Fruit fly (Drosophila melanogaster): ENCODE results near the gene CG42526.

Gene CG42526

DNA sequence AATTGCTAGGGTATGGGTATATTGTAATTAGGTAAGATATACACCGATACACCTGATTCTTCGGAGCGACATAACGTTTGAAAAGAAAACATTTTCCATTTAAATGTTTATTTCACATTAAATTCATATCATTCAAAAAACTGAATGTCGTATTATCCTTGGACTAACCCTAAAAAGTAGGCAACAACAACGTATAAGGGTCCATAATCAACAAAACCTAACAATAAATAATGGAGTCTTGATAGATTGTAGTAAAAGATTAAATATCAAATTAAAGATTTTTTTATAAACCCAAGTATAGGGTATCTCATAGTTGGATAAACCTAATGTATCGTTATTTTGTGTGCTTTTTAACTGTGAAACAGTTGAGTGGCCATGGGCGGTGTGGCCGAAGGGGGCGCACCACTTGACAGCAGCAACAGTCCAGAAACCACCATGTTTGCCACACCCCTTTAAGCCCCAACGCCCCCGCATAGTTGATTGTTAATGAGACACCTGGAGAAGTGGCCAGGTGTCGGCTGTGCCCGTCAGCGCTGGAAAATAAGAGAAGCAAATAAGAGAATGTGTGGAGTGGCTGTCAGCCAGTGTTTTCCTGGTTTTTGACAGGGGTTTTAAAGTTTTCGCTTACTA, 33.2 kb upstream of the CG42526 start (continued):
- TF ChIP-seq CG8089 (GFP tag; optimal IDR thresholded peaks at IDR 0.05), result no peak
- peak; percentile 3 for TF ChIP-seq CG4424 (GFP tag; optimal IDR thresholded peaks at IDR 0.05)
- TF ChIP-seq fu2 (GFP tag; optimal IDR thresholded peaks at IDR 0.05), result no peak
- TF ChIP-seq CG3995 (GFP tag; optimal IDR thresholded peaks at IDR 0.05), result peak; percentile 2
- peak; percentile 26 for TF ChIP-seq Blimp-1 (GFP tag; optimal IDR thresholded peaks at IDR 0.05)
- TF ChIP-seq slbo (GFP tag; IDR thresholded peaks at IDR 0.05), result peak; percentile 35
- TF ChIP-seq nmo (GFP tag; optimal IDR thresholded peaks at IDR 0.05), result peak; percentile 38
- TF ChIP-seq tio (GFP tag; optimal IDR thresholded peaks at IDR 0.05), result peak; percentile 40
- no peak for TF ChIP-seq Drgx (GFP tag; IDR thresholded peaks at IDR 0.05)
- peak; percentile 37 for TF ChIP-seq Hsf (GFP tag; optimal IDR thresholded peaks at IDR 0.05)
- peak; percentile 3 for TF ChIP-seq CG15514 (GFP tag; optimal IDR thresholded peaks at IDR 0.05)
- no peak for TF ChIP-seq Kr (GFP tag; optimal IDR thresholded peaks at IDR 0.05)
- TF ChIP-seq Max (GFP tag; optimal IDR thresholded peaks at IDR 0.05), result peak; percentile 14
- TF ChIP-seq CG17385 (GFP tag; optimal IDR thresholded peaks at IDR 0.05), result no peak
- TF ChIP-seq caup (GFP tag; optimal IDR thresholded peaks at IDR 0.05; ENCODE audit: severe bottlenecking), result peak; percentile 30
- peak; percentile 33 for TF ChIP-seq fd96Cb (tag; optimal IDR thresholded peaks at IDR 0.05)
- peak; percentile 56 for TF ChIP-seq CG7556 (GFP tag; optimal IDR thresholded peaks at IDR 0.05)
- peak; percentile 21 for TF ChIP-seq bcd (GFP tag; optimal IDR thresholded peaks at IDR 0.05)
- TF ChIP-seq sens (GFP tag), result peak; percentile 82
- TF ChIP-seq cwo (GFP tag; optimal IDR thresholded peaks at IDR 0.05), result peak; percentile 47
- peak; percentile 12; the same call in 1 of the 2 replicates for TF ChIP-seq CG9932 (GFP tag; IDR thresholded peaks at IDR 0.05)
- peak in 1 of 2 experiments; percentile 32 for TF ChIP-seq bsh (GFP tag; optimal IDR thresholded peaks at IDR 0.05)
- peak; percentile 14 for TF ChIP-seq Vsx1 (GFP tag; optimal IDR thresholded peaks at IDR 0.05)
- TF ChIP-seq CG12155 (GFP tag; optimal IDR thresholded peaks at IDR 0.05), result no peak
- no peak for TF ChIP-seq danr (GFP tag; IDR thresholded peaks at IDR 0.05)
- peak; percentile 26 for TF ChIP-seq Xbp1 (GFP tag; optimal IDR thresholded peaks at IDR 0.05)
- no peak for TF ChIP-seq CG16813 (GFP tag; IDR thresholded peaks at IDR 0.05; ENCODE audit: partially characterized antibody)
- peak; percentile 63; the same call in 1 of the 2 replicates for TF ChIP-seq CG31441 (GFP tag; IDR thresholded peaks at IDR 0.05)
- peak; percentile 58 for TF ChIP-seq gem (tag; optimal IDR thresholded peaks at IDR 0.05)
- peak; percentile 31 for TF ChIP-seq CG11723 (GFP tag; optimal IDR thresholded peaks at IDR 0.05)
- peak; percentile 60 for TF ChIP-seq CG18262 (tag; optimal IDR thresholded peaks at IDR 0.05)
- TF ChIP-seq gcm2 (GFP tag; optimal IDR thresholded peaks at IDR 0.05), result no peak
- 0 out of 2 replicates have a peak, but pooled peaks have one; percentile 31 for TF ChIP-seq CG16779 (GFP tag; IDR thresholded peaks at IDR 0.05)
- TF ChIP-seq Ssrp (tag; optimal IDR thresholded peaks at IDR 0.05), result peak; percentile 34
- no peak for TF ChIP-seq lov (optimal IDR thresholded peaks at IDR 0.05)
- TF ChIP-seq lov (GFP tag; IDR thresholded peaks at IDR 0.05), result no peak
- peak; percentile 61 for TF ChIP-seq CoRest (tag; optimal IDR thresholded peaks at IDR 0.05)
- no peak for TF ChIP-seq CG32772 (GFP tag; IDR thresholded peaks at IDR 0.05)
- 0 out of 2 replicates have a peak, but pooled peaks have one; percentile 9 for TF ChIP-seq vvl (GFP tag; IDR thresholded peaks at IDR 0.05)
- 0 out of 2 replicates have a peak, but pooled peaks have one; percentile 26 for TF ChIP-seq lmd (GFP tag; IDR thresholded peaks at IDR 0.05)
- no peak for TF ChIP-seq CG12219 (GFP tag; optimal IDR thresholded peaks at IDR 0.05)
- peak; percentile 74 for TF ChIP-seq D19A (tag; optimal IDR thresholded peaks at IDR 0.05)
- peak; percentile 27 for TF ChIP-seq CG12769 (tag; optimal IDR thresholded peaks at IDR 0.05)
- peak; percentile 42 for TF ChIP-seq CG10979 (tag; optimal IDR thresholded peaks at IDR 0.05)
- TF ChIP-seq CG15269 (tag; optimal IDR thresholded peaks at IDR 0.05), result peak; percentile 30
- TF ChIP-seq shn (GFP tag; optimal IDR thresholded peaks at IDR 0.05), result peak; percentile 15
- TF ChIP-seq dmrt99B (tag; optimal IDR thresholded peaks at IDR 0.05), result peak; percentile 55
- peak; percentile 45 for TF ChIP-seq CG6854 (GFP tag; optimal IDR thresholded peaks at IDR 0.05)
- TF ChIP-seq CG10267 (tag; optimal IDR thresholded peaks at IDR 0.05), result peak; percentile 23
